Worm (Caenorhabditis elegans) whole organism, L1 larva: Measurements from ENCODE around the gene nkat-1.

Experiments used
- C16A3.4 ChIP-seq: fragments of 150-350 bp; optimal IDR thresholded peaks from 2 replicates; lab custom pipeline; 2014; ENCODE audit warnings: missing biosample characterization, missing genetic modification characterization
- C34B4.2 ChIP-seq: sonication (generic microtip); optimal IDR thresholded peaks from 2 replicates; lab custom pipeline; 2017; ENCODE audit warnings: mild to moderate bottlenecking, missing genetic modification characterization, missing compliant biosample characterization
- F16B12.6 ChIP-seq: fragments of 150-350 bp; optimal IDR thresholded peaks from 2 replicates; lab custom pipeline; 2014; ENCODE audit warnings: missing biosample characterization, missing genetic modification characterization
- aly-2 ChIP-seq: fragments of 150-350 bp; optimal IDR thresholded peaks from 2 replicates; lab custom pipeline; 2014; ENCODE audit warnings: missing biosample characterization, missing genetic modification characterization
- blmp-1 ChIP-seq: fragments of 150-350 bp; optimal IDR thresholded peaks from 2 replicates; lab custom pipeline; 2014; ENCODE audit warnings: missing biosample characterization, missing genetic modification characterization
- ceh-8 ChIP-seq: fragments of 200-800 bp; sonication (Bioruptor generic); optimal IDR thresholded peaks from 2 replicates; lab custom pipeline; 2018; ENCODE audit warnings: mild to moderate bottlenecking, missing genetic modification characterization, moderate library complexity, missing compliant biosample characterization
- ceh-88 ChIP-seq: fragments of 200-800 bp; sonication (Bioruptor generic); IDR thresholded peaks from 2 replicates; pipeline ENCODE4 v1.3.6; 2022; ENCODE audit warnings: missing genetic modification characterization, missing compliant biosample characterization
- ceh-90 ChIP-seq: sonication (generic microtip); optimal IDR thresholded peaks from 2 replicates; lab custom pipeline; 2016; ENCODE audit warnings: missing genetic modification characterization, missing compliant biosample characterization
- dsc-1 ChIP-seq: sonication (generic microtip); optimal IDR thresholded peaks from 2 replicates; lab custom pipeline; 2016; ENCODE audit warnings: mild to moderate bottlenecking, missing genetic modification characterization, missing compliant biosample characterization
- efl-3 ChIP-seq: fragments of 200-800 bp; sonication (Bioruptor generic); optimal IDR thresholded peaks from 2 replicates; lab custom pipeline; 2018; ENCODE audit warnings: mild to moderate bottlenecking, missing genetic modification characterization, missing compliant biosample characterization
- egl-13 ChIP-seq: sonication (generic microtip); optimal IDR thresholded peaks from 2 replicates; lab custom pipeline; 2016; ENCODE audit warnings: missing genotype, missing genetic modification reagents, missing genetic modification characterization, missing compliant biosample characterization
- egl-27 ChIP-seq, 2 experiments: fragments of 150-350 bp in 1 of 2; sonication (generic microtip); optimal IDR thresholded peaks; 3 replicates each; lab custom pipeline; 2017 to 2018; ENCODE audit warnings: missing biosample characterization in 2 of 2, missing genetic modification characterization in 2 of 2, missing genetic modification reagents in 2 of 2
- elt-2 ChIP-seq: sonication (generic microtip); optimal IDR thresholded peaks from 2 replicates; lab custom pipeline; 2016; ENCODE audit warnings: missing genetic modification characterization, mild to moderate bottlenecking, inconsistent platforms, missing compliant biosample characterization, missing genetic modification reagents
- elt-3 ChIP-seq, 6 experiments: fragments of 150-350 bp in 1 of 6; sonication (generic microtip); optimal IDR thresholded peaks; 2 replicates each; lab custom pipeline; 2017 to 2018; ENCODE audit warnings: missing biosample characterization in 6 of 6, missing genetic modification characterization in 6 of 6, inconsistent platforms in 1 of 6
- fkh-4 ChIP-seq: sonication (generic microtip); optimal IDR thresholded peaks from 2 replicates; lab custom pipeline; 2016; ENCODE audit warnings: missing compliant biosample characterization, missing genetic modification characterization, borderline replicate concordance
- fos-1 ChIP-seq: fragments of 150-350 bp; optimal IDR thresholded peaks from 2 replicates; lab custom pipeline; 2014; ENCODE audit warnings: missing biosample characterization, missing genetic modification characterization
- grh-1 ChIP-seq: fragments of 200-800 bp; sonication (Bioruptor generic); IDR thresholded peaks from 2 replicates; pipeline ENCODE4 v1.3.6; 2022; ENCODE audit warnings: missing genetic modification reagents, missing genetic modification characterization, missing compliant biosample characterization
- irx-1 ChIP-seq: sonication (generic microtip); optimal IDR thresholded peaks from 2 replicates; lab custom pipeline; 2016; ENCODE audit warnings: missing genetic modification characterization, missing compliant biosample characterization
- isw-1 ChIP-seq: fragments of 200-800 bp; sonication (Bioruptor generic); IDR thresholded peaks from 2 replicates; pipeline ENCODE4 v1.3.6; 2022; ENCODE audit warnings: missing genetic modification characterization, missing compliant biosample characterization
- jun-1 ChIP-seq: fragments of 150-350 bp; optimal IDR thresholded peaks from 2 replicates; lab custom pipeline; 2014; ENCODE audit warnings: missing biosample characterization, missing genetic modification reagents, missing genetic modification characterization
- lin-14 ChIP-seq: fragments of 200-800 bp; sonication (Bioruptor generic); optimal IDR thresholded peaks from 2 replicates; lab custom pipeline; 2018; ENCODE audit warnings: mild to moderate bottlenecking, missing genetic modification characterization, moderate library complexity, missing compliant biosample characterization
- lin-35 ChIP-seq, 2 experiments: fragments of 150-350 bp; optimal IDR thresholded peaks; 2 replicates each; lab custom pipeline; 2014; ENCODE audit warnings: missing biosample characterization in 2 of 2, missing genetic modification characterization in 2 of 2, missing genetic modification reagents in 2 of 2
- lir-3 ChIP-seq: sonication (generic microtip); optimal IDR thresholded peaks from 2 replicates; lab custom pipeline; 2016; ENCODE audit warnings: mild to moderate bottlenecking, missing genetic modification characterization, moderate library complexity, missing compliant biosample characterization; ENCODE audit not compliant: poor library complexity
- mab-9 ChIP-seq: fragments of 200-800 bp; sonication (Bioruptor generic); IDR thresholded peaks from 2 replicates; pipeline ENCODE4 v1.3.6; 2022; ENCODE audit warnings: missing genetic modification reagents, missing genetic modification characterization, missing compliant biosample characterization
- mdl-1 ChIP-seq, 2 experiments: fragments of 150-350 bp; optimal IDR thresholded peaks; 2 replicates each; lab custom pipeline; 2014 to 2017; ENCODE audit warnings: missing biosample characterization in 2 of 2, missing genetic modification characterization in 2 of 2, inconsistent platforms in 1 of 2
- mep-1 ChIP-seq: fragments of 150-350 bp; optimal IDR thresholded peaks from 2 replicates; lab custom pipeline; 2014; ENCODE audit warnings: missing biosample characterization, missing genetic modification characterization
- nhr-11 ChIP-seq: fragments of 150-350 bp; optimal IDR thresholded peaks from 2 replicates; lab custom pipeline; 2014; ENCODE audit warnings: missing biosample characterization, missing genetic modification characterization
- nhr-237 ChIP-seq: fragments of 150-350 bp; optimal IDR thresholded peaks from 2 replicates; lab custom pipeline; 2014; ENCODE audit warnings: missing biosample characterization, missing genetic modification characterization
- nhr-90 ChIP-seq: sonication (generic microtip); optimal IDR thresholded peaks from 2 replicates; lab custom pipeline; 2016; ENCODE audit warnings: mild to moderate bottlenecking, missing genetic modification characterization, missing compliant biosample characterization; ENCODE audit not compliant: poor library complexity
- pag-3 ChIP-seq: sonication (generic microtip); optimal IDR thresholded peaks from 2 replicates; lab custom pipeline; 2017; ENCODE audit warnings: missing genetic modification characterization, mild to moderate bottlenecking, missing compliant biosample characterization, antibody characterized with exemption, borderline replicate concordance; ENCODE audit not compliant: insufficient read depth
- rnt-1 ChIP-seq: sonication (generic microtip); optimal IDR thresholded peaks from 2 replicates; lab custom pipeline; 2016; ENCODE audit warnings: mild to moderate bottlenecking, missing genetic modification characterization, moderate library complexity, missing compliant biosample characterization
- skn-1 ChIP-seq: fragments of 150-350 bp; optimal IDR thresholded peaks from 2 replicates; lab custom pipeline; 2014; ENCODE audit warnings: missing biosample characterization, missing genetic modification characterization
- snpc-4 ChIP-seq: fragments of 150-350 bp; optimal IDR thresholded peaks from 2 replicates; lab custom pipeline; 2014; ENCODE audit warnings: missing biosample characterization, missing genetic modification characterization
- sox-4 ChIP-seq: sonication (generic microtip); optimal IDR thresholded peaks from 2 replicates; lab custom pipeline; 2016; ENCODE audit warnings: missing genetic modification characterization, missing compliant biosample characterization
- sptf-1 ChIP-seq: fragments of 150-350 bp; optimal IDR thresholded peaks from 2 replicates; lab custom pipeline; 2014; ENCODE audit warnings: missing biosample characterization, missing genetic modification characterization
- sup-37 ChIP-seq: fragments of 200-800 bp; sonication (Bioruptor generic); optimal IDR thresholded peaks from 2 replicates; lab custom pipeline; 2018; ENCODE audit warnings: mild to moderate bottlenecking, missing genetic modification characterization, missing compliant biosample characterization
- tlp-1 ChIP-seq: fragments of 150-350 bp; optimal IDR thresholded peaks from 2 replicates; lab custom pipeline; 2014; ENCODE audit warnings: missing biosample characterization, missing genetic modification characterization
- unc-130 ChIP-seq: fragments of 150-350 bp; optimal IDR thresholded peaks from 2 replicates; lab custom pipeline; 2017; ENCODE audit warnings: missing biosample characterization, missing genetic modification characterization, inconsistent platforms
- unc-86 ChIP-seq: sonication (generic microtip); optimal IDR thresholded peaks from 2 replicates; lab custom pipeline; 2016; ENCODE audit warnings: missing genetic modification characterization, missing compliant biosample characterization
- vab-15 ChIP-seq: sonication (generic microtip); optimal IDR thresholded peaks from 2 replicates; lab custom pipeline; 2017; ENCODE audit warnings: missing genotype, mild to moderate bottlenecking, missing genetic modification characterization, missing compliant biosample characterization
- xbp-1 ChIP-seq: sonication (generic microtip); optimal IDR thresholded peaks from 2 replicates; lab custom pipeline; 2016; ENCODE audit warnings: missing genetic modification characterization, missing compliant biosample characterization
- zag-1 ChIP-seq: fragments of 150-350 bp; optimal IDR thresholded peaks from 2 replicates; lab custom pipeline; 2014; ENCODE audit warnings: missing biosample characterization, missing genetic modification characterization

The nkat-1 gene

ce11 chrX:14146740-14147140, 6.8 kb upstream of the nkat-1 start (continued):
- peak; percentile 63 to 81 for TF ChIP-seq lin-35 (GFP tag; optimal IDR thresholded peaks at IDR 0.05; lab: Kevin White, UChicago)
- TF ChIP-seq isw-1 (GFP tag; lab: Robert Waterston, UW): peak; percentile 7; the same call in 1 of the 2 replicates
- no peak for TF ChIP-seq lir-3
- no peak for TF ChIP-seq sptf-1
- TF ChIP-seq tlp-1 (tag; lab: Kevin White, UChicago): no peak
- TF ChIP-seq zag-1 (tag; lab: Kevin White, UChicago): no peak
- TF ChIP-seq F16B12.6 (tag; lab: Kevin White, UChicago): peak; percentile 13
- TF ChIP-seq blmp-1 (tag; lab: Kevin White, UChicago): peak; percentile 91
- peak; percentile 39; the same call in 1 of the 2 replicates for TF ChIP-seq ceh-88 (GFP tag; lab: Robert Waterston, UW)
- TF ChIP-seq ceh-90: peak; percentile 32
- no peak for TF ChIP-seq C34B4.2 (tag; lab: Kevin White, UChicago)
- peak in 1 of 2 experiments; percentile 84 for TF ChIP-seq mdl-1 (tag; optimal IDR thresholded peaks at IDR 0.05; lab: Kevin White, UChicago)
- TF ChIP-seq xbp-1 (tag; lab: Kevin White, UChicago): peak; percentile 61
- TF ChIP-seq sup-37 (GFP tag; lab: Kevin White, UChicago): no peak
- no peak for TF ChIP-seq irx-1 (tag; lab: Kevin White, UChicago)
- peak; percentile 81 for TF ChIP-seq skn-1 (tag; lab: Kevin White, UChicago)
- TF ChIP-seq unc-86: peak; percentile 75
- TF ChIP-seq rnt-1 (tag; lab: Kevin White, UChicago): peak; percentile 59
- peak in 3 of 6 experiments; percentile 64 to 90 (median 75) for TF ChIP-seq elt-3 (tag; optimal IDR thresholded peaks at IDR 0.05; lab: Kevin White, UChicago)
- TF ChIP-seq nhr-11 (tag; lab: Kevin White, UChicago): peak; percentile 51
- no peak for TF ChIP-seq vab-15
- peak; percentile 64 for TF ChIP-seq unc-130 (tag; lab: Kevin White, UChicago)
- TF ChIP-seq efl-3 (GFP tag; lab: Kevin White, UChicago): no peak
- TF ChIP-seq jun-1 (tag; lab: Kevin White, UChicago): peak; percentile 43
- peak; percentile 86 for TF ChIP-seq mep-1
- no peak for TF ChIP-seq snpc-4 (tag; lab: Kevin White, UChicago)
- TF ChIP-seq aly-2: no peak
- TF ChIP-seq dsc-1: peak; percentile 52
- no peak for TF ChIP-seq ceh-8 (GFP tag; lab: Kevin White, UChicago)
- TF ChIP-seq sox-4 (tag; lab: Kevin White, UChicago): no peak
- TF ChIP-seq nhr-90: peak; percentile 82
- no peak for TF ChIP-seq mab-9 (GFP tag; lab: Robert Waterston, UW)

ce11 chrX:14145634-14146033, 5.7 kb upstream of the nkat-1 start:
- no peak for TF ChIP-seq lir-3
- no peak for TF ChIP-seq grh-1
- no peak for TF ChIP-seq ceh-8 (GFP tag; lab: Kevin White, UChicago)
- peak; percentile 33 for TF ChIP-seq C16A3.4 (tag; lab: Kevin White, UChicago)
- peak in 1 of 2 experiments; percentile 37 for TF ChIP-seq lin-35 (GFP tag; optimal IDR thresholded peaks at IDR 0.05; lab: Kevin White, UChicago)
- no peak for TF ChIP-seq pag-3 (tag; lab: Kevin White, UChicago)
- TF ChIP-seq egl-27 (tag; optimal IDR thresholded peaks at IDR 0.05; lab: Kevin White, UChicago): no peak
- no peak for TF ChIP-seq fkh-4 (tag; lab: Kevin White, UChicago)
- TF ChIP-seq fos-1 (tag; lab: Kevin White, UChicago): no peak
- peak; percentile 21 for TF ChIP-seq elt-2 (tag; lab: Kevin White, UChicago)
- TF ChIP-seq unc-130 (tag; lab: Kevin White, UChicago): no peak
- peak; percentile 21 for TF ChIP-seq lin-14 (GFP tag; lab: Kevin White, UChicago)
- no peak for TF ChIP-seq sup-37 (GFP tag; lab: Kevin White, UChicago)
- no peak for TF ChIP-seq nhr-237 (tag; lab: Kevin White, UChicago)
- TF ChIP-seq irx-1 (tag; lab: Kevin White, UChicago): no peak
- TF ChIP-seq egl-13 (tag; lab: Kevin White, UChicago): no peak
- no peak for TF ChIP-seq sox-4 (tag; lab: Kevin White, UChicago)
- peak in 1 of 2 experiments; percentile 11 for TF ChIP-seq mdl-1 (tag; optimal IDR thresholded peaks at IDR 0.05; lab: Kevin White, UChicago)
- TF ChIP-seq, all 84 proteins: peak for 5
